Worm (Caenorhabditis elegans) whole organism, L2 larva: ENCODE measurements around the gene F27E5.3.

Experiments
- C34F6.9 ChIP-seq: fragments of 150-350 bp; optimal IDR thresholded peaks from 2 replicates; lab custom pipeline; 2014; ENCODE audit warnings: missing biosample characterization, missing genetic modification characterization
- Y55F3AM.14 ChIP-seq: fragments of 200-800 bp; sonication (Bioruptor generic); optimal IDR thresholded peaks from 2 replicates; lab custom pipeline; 2018; ENCODE audit warnings: mild to moderate bottlenecking, missing genetic modification characterization, missing compliant biosample characterization
- ZK546.5 ChIP-seq: sonication (generic microtip); optimal IDR thresholded peaks from 2 replicates; lab custom pipeline; 2017; ENCODE audit warnings: missing biosample characterization, missing genetic modification characterization
- alr-1 ChIP-seq: fragments of 150-350 bp; optimal IDR thresholded peaks from 2 replicates; lab custom pipeline; 2014; ENCODE audit warnings: missing biosample characterization, missing genetic modification characterization
- ama-1 ChIP-seq: fragments of 150-350 bp; optimal IDR thresholded peaks from 2 replicates; lab custom pipeline; 2018; ENCODE audit warnings: inconsistent platforms
- blmp-1 ChIP-seq: sonication (generic microtip); optimal IDR thresholded peaks from 2 replicates; lab custom pipeline; 2017; ENCODE audit warnings: missing genetic modification characterization, mild to moderate bottlenecking, missing compliant biosample characterization, antibody characterized with exemption, moderate library complexity; ENCODE audit not compliant: insufficient read depth
- ceh-16 ChIP-seq: fragments of 150-350 bp; optimal IDR thresholded peaks from 2 replicates; lab custom pipeline; 2014; ENCODE audit warnings: missing biosample characterization, missing genetic modification characterization
- ceh-82 ChIP-seq: fragments of 150-350 bp; optimal IDR thresholded peaks from 2 replicates; lab custom pipeline; 2014; ENCODE audit warnings: missing biosample characterization, missing genetic modification characterization
- crh-2 ChIP-seq: sonication (generic microtip); optimal IDR thresholded peaks from 2 replicates; lab custom pipeline; 2017; ENCODE audit warnings: missing biosample characterization, missing genetic modification characterization
- dmd-4 ChIP-seq: sonication (generic microtip); optimal IDR thresholded peaks from 2 replicates; lab custom pipeline; 2017; ENCODE audit warnings: missing biosample characterization, missing genetic modification characterization
- egl-27 ChIP-seq: sonication (generic microtip); optimal IDR thresholded peaks from 3 replicates; lab custom pipeline; 2017; ENCODE audit warnings: missing biosample characterization, missing genetic modification reagents, missing genetic modification characterization
- elt-1 ChIP-seq: fragments of 150-350 bp; optimal IDR thresholded peaks from 2 replicates; lab custom pipeline; 2014; ENCODE audit warnings: missing biosample characterization, missing genetic modification characterization
- elt-3 ChIP-seq: sonication (generic microtip); optimal IDR thresholded peaks from 2 replicates; lab custom pipeline; 2017; ENCODE audit warnings: missing biosample characterization, missing genetic modification characterization
- fos-1 ChIP-seq: fragments of 150-350 bp; optimal IDR thresholded peaks from 2 replicates; lab custom pipeline; 2014; ENCODE audit warnings: missing biosample characterization, missing genetic modification characterization
- lin-11 ChIP-seq: fragments of 150-350 bp; sonication (generic microtip); optimal IDR thresholded peaks from 2 replicates; lab custom pipeline; 2014; ENCODE audit warnings: missing biosample characterization, missing genetic modification characterization, inconsistent platforms, mixed read lengths
- lin-39 ChIP-seq: fragments of 150-350 bp; optimal IDR thresholded peaks from 2 replicates; lab custom pipeline; 2014; ENCODE audit warnings: missing biosample characterization, missing genetic modification reagents, missing genetic modification characterization
- lsy-2 ChIP-seq, 2 experiments: fragments of 150-350 bp in 1 of 2; sonication (generic microtip) in 1 of 2; optimal IDR thresholded peaks; 2 replicates each; lab custom pipeline; 2014 to 2017; ENCODE audit warnings: missing biosample characterization in 2 of 2, missing genetic modification characterization in 2 of 2
- nhr-10 ChIP-seq: sonication (generic microtip); optimal IDR thresholded peaks from 2 replicates; lab custom pipeline; 2017; ENCODE audit warnings: missing biosample characterization, missing genetic modification characterization
- nhr-11 ChIP-seq: fragments of 150-350 bp; optimal IDR thresholded peaks from 2 replicates; lab custom pipeline; 2014; ENCODE audit warnings: missing biosample characterization, missing genetic modification characterization
- nhr-129 ChIP-seq: fragments of 150-350 bp; optimal IDR thresholded peaks from 2 replicates; lab custom pipeline; 2014; ENCODE audit warnings: missing biosample characterization, missing genetic modification characterization
- nhr-21 ChIP-seq: fragments of 150-350 bp; optimal IDR thresholded peaks from 2 replicates; lab custom pipeline; 2014; ENCODE audit warnings: missing biosample characterization, missing genetic modification characterization
- nhr-23 ChIP-seq: fragments of 150-350 bp; optimal IDR thresholded peaks from 2 replicates; lab custom pipeline; 2014; ENCODE audit warnings: missing biosample characterization, missing genetic modification reagents, missing genetic modification characterization
- nhr-237 ChIP-seq: fragments of 150-350 bp; optimal IDR thresholded peaks from 2 replicates; lab custom pipeline; 2014; ENCODE audit warnings: missing biosample characterization, missing genetic modification characterization
- nhr-25 ChIP-seq: fragments of 150-350 bp; sonication (generic microtip); optimal IDR thresholded peaks from 3 replicates; lab custom pipeline; 2014; ENCODE audit warnings: missing biosample characterization, missing genetic modification characterization
- nhr-6 ChIP-seq: fragments of 150-350 bp; optimal IDR thresholded peaks from 2 replicates; lab custom pipeline; 2014; ENCODE audit warnings: missing biosample characterization, missing genetic modification characterization
- nhr-77 ChIP-seq: fragments of 150-350 bp; optimal IDR thresholded peaks from 2 replicates; lab custom pipeline; 2014; ENCODE audit warnings: missing biosample characterization, missing genetic modification characterization
- sem-4 ChIP-seq: fragments of 150-350 bp; optimal IDR thresholded peaks from 2 replicates; lab custom pipeline; 2014; ENCODE audit warnings: missing biosample characterization, missing genetic modification reagents, missing genetic modification characterization
- sma-3 ChIP-seq: sonication (generic microtip); optimal IDR thresholded peaks from 2 replicates; lab custom pipeline; 2016; ENCODE audit warnings: missing genetic modification reagents, missing genetic modification characterization, missing compliant biosample characterization
- sma-9 ChIP-seq, 2 experiments: fragments of 150-350 bp in 1 of 2; sonication (generic microtip) in 1 of 2; optimal IDR thresholded peaks; 2 replicates each; lab custom pipeline; 2014 to 2016; ENCODE audit warnings: missing genetic modification characterization in 2 of 2, mild to moderate bottlenecking in 1 of 2, missing biosample characterization in 1 of 2, missing compliant biosample characterization in 1 of 2, missing genetic modification reagents in 1 of 2, moderate library complexity in 1 of 2
- snpc-4 ChIP-seq: fragments of 150-350 bp; optimal IDR thresholded peaks from 2 replicates; lab custom pipeline; 2014; ENCODE audit warnings: missing biosample characterization, missing genetic modification characterization
- unc-55 ChIP-seq: fragments of 150-350 bp; sonication (generic microtip); optimal IDR thresholded peaks from 3 replicates; lab custom pipeline; 2014; ENCODE audit warnings: missing biosample characterization, missing genetic modification reagents, missing genetic modification characterization
- zag-1 ChIP-seq: fragments of 150-350 bp; optimal IDR thresholded peaks from 2 replicates; lab custom pipeline; 2014; ENCODE audit warnings: missing biosample characterization, missing genetic modification characterization
- ztf-1 ChIP-seq: fragments of 200-800 bp; sonication (Bioruptor generic); conservative IDR thresholded peaks from 2 replicates; pipeline ENCODE4 v1.3.6; 2022; ENCODE audit warnings: missing genetic modification characterization, missing compliant biosample characterization
- ztf-4 ChIP-seq: fragments of 150-350 bp; optimal IDR thresholded peaks from 2 replicates; lab custom pipeline; 2014; ENCODE audit warnings: missing biosample characterization, missing genetic modification characterization

Gene F27E5.3

ce11 chrII:10167731-10168130 lies 23.7 kb upstream of the F27E5.3 start:
- TF ChIP-seq fos-1 (tag; lab: Kevin White, UChicago), result no peak
- TF ChIP-seq ztf-4 (tag; lab: Kevin White, UChicago), result no peak
- no peak for TF ChIP-seq nhr-21 (tag; lab: Kevin White, UChicago)
- peak; percentile 13 for TF ChIP-seq C34F6.9 (tag; lab: Kevin White, UChicago)
- TF ChIP-seq blmp-1 (tag; lab: Kevin White, UChicago), result no peak
- TF ChIP-seq, all 48 proteins: peak for 1

DNA sequence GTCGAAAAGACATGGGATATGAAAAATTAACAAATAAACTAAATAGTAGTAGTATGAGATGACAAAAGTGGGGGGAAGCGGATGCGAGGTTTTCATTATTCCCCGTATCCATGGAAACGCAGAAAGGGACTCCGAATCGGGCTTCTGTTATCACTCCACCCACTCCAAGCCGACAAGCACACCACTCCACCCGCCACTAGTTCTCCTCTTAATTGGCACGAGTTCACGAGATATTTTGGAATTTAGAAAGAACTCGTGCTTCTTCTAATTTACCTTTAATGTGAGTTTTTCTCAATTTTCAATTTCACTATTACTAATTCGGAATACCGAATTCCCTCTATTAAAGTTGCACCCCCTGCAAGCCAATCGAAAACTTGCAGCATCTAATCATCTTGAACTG lies 22.4 kb upstream of the F27E5.3 start:
- no peak for TF ChIP-seq ceh-16 (tag; lab: Kevin White, UChicago)
- TF ChIP-seq snpc-4, result no peak
- no peak for TF ChIP-seq nhr-11 (tag; lab: Kevin White, UChicago)
- TF ChIP-seq alr-1 (tag; lab: Kevin White, UChicago), result no peak
- peak; percentile 0 for TF ChIP-seq lin-11 (tag; lab: Kevin White, UChicago)
- TF ChIP-seq egl-27 (tag; lab: Kevin White, UChicago), result no peak
- TF ChIP-seq ama-1 (lab: Kevin White, UChicago), result no peak
- no peak for TF ChIP-seq lsy-2 (tag; optimal IDR thresholded peaks at IDR 0.05; lab: Kevin White, UChicago)

DNA sequence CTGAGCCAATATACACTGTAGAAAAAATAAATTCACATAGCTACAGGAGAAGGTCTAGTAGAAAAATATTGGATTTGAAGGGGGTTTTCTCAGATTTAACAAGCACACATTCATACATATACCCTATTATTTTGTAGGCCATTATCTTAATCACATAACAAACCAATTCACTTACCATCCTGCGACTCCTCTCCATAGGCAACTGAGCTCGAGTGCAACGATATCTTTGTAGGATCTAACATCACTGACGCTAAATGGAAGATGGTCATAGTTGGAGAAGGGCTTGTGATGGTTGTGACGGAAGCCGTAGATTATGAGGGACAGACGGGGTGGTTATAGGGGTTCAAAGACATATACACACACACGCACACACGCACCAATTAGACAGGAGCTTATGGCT lies 20.1 kb upstream of the F27E5.3 start:
- TF ChIP-seq unc-55 (no peak), lin-39 (tag; lab: Kevin White, UChicago) (no peak), C34F6.9 (tag; lab: Kevin White, UChicago) (no peak), sma-9 (GFP tag; optimal IDR thresholded peaks at IDR 0.05; lab: Kevin White, UChicago) (no peak), sma-9 (tag; optimal IDR thresholded peaks at IDR 0.05; lab: Kevin White, UChicago) (no peak), nhr-10 (tag; lab: Kevin White, UChicago) (no peak), elt-3 (tag; lab: Kevin White, UChicago) (no peak), nhr-129 (tag; lab: Kevin White, UChicago) (no peak), nhr-77 (tag; lab: Kevin White, UChicago) (no peak), zag-1 (tag; lab: Kevin White, UChicago) (no peak), sem-4 (tag; lab: Kevin White, UChicago) (no peak), nhr-23 (no peak), Y55F3AM.14 (GFP tag; lab: Kevin White, UChicago) (no peak), sma-3 (GFP tag; lab: Kevin White, UChicago) (no peak)

ce11 chrII:10162785-10163184 lies 18.8 kb upstream of the F27E5.3 start:
- TF ChIP-seq ztf-1 (GFP tag; lab: Robert Waterston, UW) (0 out of 2 replicates have a peak, but pooled peaks have one; percentile 69), nhr-25 (tag; lab: Kevin White, UChicago) (no peak)

DNA sequence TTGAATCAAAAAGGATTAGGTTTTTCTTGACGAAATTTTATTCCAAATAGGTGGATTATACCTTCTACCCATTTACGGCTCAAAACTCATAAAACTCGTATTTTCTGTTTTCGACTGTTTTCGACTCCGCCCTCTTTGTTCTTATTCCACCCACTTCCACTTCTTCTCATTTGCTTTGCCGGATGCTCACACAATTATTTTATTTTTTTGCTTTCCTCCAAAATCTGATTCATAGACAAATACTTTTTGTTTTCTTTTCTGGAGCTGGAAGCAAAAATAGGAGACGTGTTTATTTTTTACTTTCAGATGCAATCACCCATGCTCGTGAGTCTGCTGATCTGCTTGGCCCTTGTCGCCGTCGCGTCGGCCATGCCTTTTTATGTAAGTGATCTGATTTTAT lies 11.1 kb upstream of the F27E5.3 start, which contains the start of gene nlp-63:
Gene nlp-63 (plus strand): TSS at position 301 of the 400 bp plus-strand sequence.
- TF ChIP-seq ZK546.5 (tag; lab: Kevin White, UChicago) (no peak), ama-1 (lab: Kevin White, UChicago) (no peak), egl-27 (tag; lab: Kevin White, UChicago) (no peak), nhr-6 (tag; lab: Kevin White, UChicago) (no peak), crh-2 (tag; lab: Kevin White, UChicago) (no peak), nhr-77 (tag; lab: Kevin White, UChicago) (no peak), ztf-1 (GFP tag; lab: Robert Waterston, UW) (no peak), elt-1 (tag; lab: Kevin White, UChicago) (no peak), elt-3 (tag; lab: Kevin White, UChicago) (no peak), ztf-4 (tag; lab: Kevin White, UChicago) (no peak), nhr-237 (tag; lab: Kevin White, UChicago) (no peak), dmd-4 (tag; lab: Kevin White, UChicago) (no peak), unc-55 (no peak), ceh-82 (tag; lab: Kevin White, UChicago) (no peak)
